Worm (Caenorhabditis elegans) whole organism, L3 larva: ENCODE measurements around the gene Y82E9BR.6.

Experiments
- R02D3.7 ChIP-seq: fragments of 150-350 bp; optimal IDR thresholded peaks from 2 replicates; lab custom pipeline; 2014; ENCODE audit warnings: missing biosample characterization, missing genetic modification characterization
- ama-1 ChIP-seq: fragments of 150-350 bp; optimal IDR thresholded peaks from 2 replicates; lab custom pipeline; 2018
- ceh-16 ChIP-seq: sonication (generic microtip); optimal IDR thresholded peaks from 2 replicates; lab custom pipeline; 2017; ENCODE audit warnings: missing biosample characterization, missing genetic modification characterization
- ceh-28 ChIP-seq: fragments of 150-350 bp; optimal IDR thresholded peaks from 2 replicates; lab custom pipeline; 2014; ENCODE audit warnings: missing biosample characterization, missing genetic modification reagents, missing genetic modification characterization
- ceh-82 ChIP-seq: fragments of 150-350 bp; optimal IDR thresholded peaks from 2 replicates; lab custom pipeline; 2014; ENCODE audit warnings: missing biosample characterization, missing genetic modification characterization
- ceh-9 ChIP-seq: sonication (generic microtip); optimal IDR thresholded peaks from 2 replicates; lab custom pipeline; 2018; ENCODE audit warnings: missing biosample characterization, missing genetic modification characterization
- daf-12 ChIP-seq: fragments of 150-350 bp; optimal IDR thresholded peaks from 2 replicates; lab custom pipeline; 2014; ENCODE audit warnings: missing biosample characterization, missing genetic modification reagents, missing genetic modification characterization
- elt-1 ChIP-seq: fragments of 150-350 bp; optimal IDR thresholded peaks from 2 replicates; lab custom pipeline; 2014; ENCODE audit warnings: missing biosample characterization, missing genetic modification characterization
- elt-2 ChIP-seq: sonication (generic microtip); optimal IDR thresholded peaks from 2 replicates; lab custom pipeline; 2016; ENCODE audit warnings: missing genetic modification reagents, mild to moderate bottlenecking, missing genetic modification characterization, missing compliant biosample characterization
- elt-3 ChIP-seq, 3 experiments: fragments of 150-350 bp in 1 of 3; sonication (generic microtip) in 2 of 3; optimal IDR thresholded peaks; 2 replicates in 2 of 3; 4 replicates in 1 of 3; lab custom pipeline; 2014 to 2017; ENCODE audit warnings: missing biosample characterization in 3 of 3, missing genetic modification characterization in 3 of 3
- eor-1 ChIP-seq, 2 experiments: fragments of 150-350 bp; optimal IDR thresholded peaks; 2 replicates each; lab custom pipeline; 2014 to 2018; ENCODE audit warnings: missing biosample characterization in 2 of 2, missing genetic modification characterization in 2 of 2
- fkh-10 ChIP-seq: sonication (generic microtip); optimal IDR thresholded peaks from 2 replicates; lab custom pipeline; 2017; ENCODE audit warnings: missing biosample characterization, missing genetic modification reagents, missing genetic modification characterization
- hmg-11 ChIP-seq: sonication (generic microtip); optimal IDR thresholded peaks from 2 replicates; lab custom pipeline; 2016; ENCODE audit warnings: missing genetic modification characterization, missing compliant biosample characterization
- jun-1 ChIP-seq: fragments of 150-350 bp; optimal IDR thresholded peaks from 2 replicates; lab custom pipeline; 2014; ENCODE audit warnings: missing biosample characterization, missing genetic modification reagents, missing genetic modification characterization
- lin-39 ChIP-seq: fragments of 150-350 bp; optimal IDR thresholded peaks from 2 replicates; lab custom pipeline; 2018; ENCODE audit warnings: missing biosample characterization, missing genetic modification reagents, missing genetic modification characterization
- lsy-12 ChIP-seq: sonication (generic microtip); optimal IDR thresholded peaks from 2 replicates; lab custom pipeline; 2016; ENCODE audit warnings: mild to moderate bottlenecking, missing genetic modification characterization, missing compliant biosample characterization
- mdl-1 ChIP-seq: fragments of 150-350 bp; optimal IDR thresholded peaks from 2 replicates; lab custom pipeline; 2014; ENCODE audit warnings: missing biosample characterization, missing genetic modification characterization
- mml-1 ChIP-seq: fragments of 150-350 bp; sonication (generic microtip); optimal IDR thresholded peaks from 3 replicates; lab custom pipeline; 2014; ENCODE audit warnings: missing biosample characterization, missing genetic modification characterization
- nfya-1 ChIP-seq: sonication (generic microtip); optimal IDR thresholded peaks from 2 replicates; lab custom pipeline; 2017; ENCODE audit warnings: missing genetic modification characterization, mild to moderate bottlenecking, missing compliant biosample characterization, antibody characterized with exemption, moderate library complexity; ENCODE audit not compliant: insufficient read depth
- nhr-12 ChIP-seq: fragments of 150-350 bp; optimal IDR thresholded peaks from 2 replicates; lab custom pipeline; 2014; ENCODE audit warnings: missing biosample characterization, missing genetic modification characterization
- nhr-237 ChIP-seq: fragments of 150-350 bp; optimal IDR thresholded peaks from 2 replicates; lab custom pipeline; 2014; ENCODE audit warnings: missing biosample characterization, missing genetic modification characterization
- nhr-25 ChIP-seq: sonication (generic microtip); optimal IDR thresholded peaks from 2 replicates; lab custom pipeline; 2017; ENCODE audit warnings: missing biosample characterization, missing genetic modification characterization
- nhr-67 ChIP-seq: fragments of 150-350 bp; optimal IDR thresholded peaks from 2 replicates; lab custom pipeline; 2014; ENCODE audit warnings: missing biosample characterization, missing genetic modification characterization
- nhr-76 ChIP-seq: fragments of 150-350 bp; sonication (generic microtip); optimal IDR thresholded peaks from 5 replicates; lab custom pipeline; 2014; ENCODE audit warnings: missing biosample characterization, missing genetic modification characterization
- nhr-77 ChIP-seq: fragments of 150-350 bp; optimal IDR thresholded peaks from 2 replicates; lab custom pipeline; 2014; ENCODE audit warnings: missing biosample characterization, missing genetic modification characterization
- pha-4 ChIP-seq: fragments of 150-350 bp; optimal IDR thresholded peaks from 2 replicates; lab custom pipeline; 2014; ENCODE audit warnings: missing biosample characterization, missing genetic modification reagents, missing genetic modification characterization
- pqm-1 ChIP-seq: fragments of 150-350 bp; optimal IDR thresholded peaks from 2 replicates; lab custom pipeline; 2017; ENCODE audit warnings: missing biosample characterization, missing genetic modification characterization, inconsistent platforms
- skn-1 ChIP-seq: fragments of 150-350 bp; optimal IDR thresholded peaks from 2 replicates; lab custom pipeline; 2014; ENCODE audit warnings: missing biosample characterization, missing genetic modification characterization
- tbx-2 ChIP-seq: sonication (generic microtip); optimal IDR thresholded peaks from 2 replicates; lab custom pipeline; 2016; ENCODE audit warnings: mild to moderate bottlenecking, missing genetic modification characterization, missing compliant biosample characterization
- unc-39 ChIP-seq: sonication (generic microtip); optimal IDR thresholded peaks from 4 replicates; lab custom pipeline; 2017; ENCODE audit warnings: missing biosample characterization, missing genetic modification characterization
- unc-62 ChIP-seq: fragments of 150-350 bp; sonication (generic microtip); optimal IDR thresholded peaks from 4 replicates; lab custom pipeline; 2014; ENCODE audit warnings: missing biosample characterization, missing genetic modification reagents, missing genetic modification characterization
- zag-1 ChIP-seq: fragments of 150-350 bp; optimal IDR thresholded peaks from 2 replicates; lab custom pipeline; 2014; ENCODE audit warnings: missing biosample characterization, missing genetic modification characterization
- ztf-4 ChIP-seq: fragments of 150-350 bp; optimal IDR thresholded peaks from 2 replicates; lab custom pipeline; 2014; ENCODE audit warnings: missing biosample characterization, missing genetic modification characterization

Gene Y82E9BR.6

ce11 chrIII:1398183-1398582, 17.2 kb downstream of the Y82E9BR.6 start:
- TF ChIP-seq elt-2 (tag; lab: Kevin White, UChicago) (peak; percentile 83), pha-4 (tag; lab: Kevin White, UChicago) (peak; percentile 8), pqm-1 (tag; lab: Kevin White, UChicago) (peak; percentile 84), eor-1 (tag; optimal IDR thresholded peaks at IDR 0.05; lab: Kevin White, UChicago) (no peak)

ce11 chrIII:1399670-1400069, 18.6 kb downstream of the Y82E9BR.6 start, which contains the start of gene pals-16:
Gene pals-16 (plus strand): TSS chrIII:1399970.
- TF ChIP-seq ztf-4 (tag; lab: Kevin White, UChicago), result no peak
- TF ChIP-seq skn-1 (tag; lab: Kevin White, UChicago), result no peak
- TF ChIP-seq elt-1 (tag; lab: Kevin White, UChicago), result no peak
- no peak for TF ChIP-seq hmg-11 (tag; lab: Kevin White, UChicago)
- TF ChIP-seq pha-4 (tag; lab: Kevin White, UChicago), result no peak
- no peak for TF ChIP-seq zag-1 (tag; lab: Kevin White, UChicago)
- no peak for TF ChIP-seq lsy-12
- no peak for TF ChIP-seq ceh-28 (tag; lab: Kevin White, UChicago)
- no peak for TF ChIP-seq nhr-77 (tag; lab: Kevin White, UChicago)
- TF ChIP-seq ceh-9 (tag; lab: Kevin White, UChicago), result no peak

- TF ChIP-seq ama-1 (lab: Kevin White, UChicago), result no peak
- TF ChIP-seq elt-2 (tag; lab: Kevin White, UChicago), result peak; percentile 82
- TF ChIP-seq pqm-1 (tag; lab: Kevin White, UChicago), result peak; percentile 67
- peak; percentile 30 for TF ChIP-seq pha-4 (tag; lab: Kevin White, UChicago)
These were observed 20.5 kb downstream of the Y82E9BR.6 start, which contains the start of gene pals-19 for ce11 chrIII:1401497-1401990. Gene pals-19 (plus strand): TSS chrIII:1401940.

- TF ChIP-seq ceh-28 (tag; lab: Kevin White, UChicago) (no peak), nhr-25 (no peak), nhr-67 (tag; lab: Kevin White, UChicago) (no peak), jun-1 (tag; lab: Kevin White, UChicago) (no peak), elt-3 (tag; optimal IDR thresholded peaks at IDR 0.05; lab: Kevin White, UChicago) (no peak), fkh-10 (GFP tag; lab: Kevin White, UChicago) (no peak), mdl-1 (no peak), unc-39 (tag; lab: Kevin White, UChicago) (no peak)
These were observed 22.1 kb downstream of the Y82E9BR.6 start, which contains the start of gene pals-18 for ce11 chrIII:1403108-1403507. Gene pals-18 (plus strand): TSS chrIII:1403408.

ce11 chrIII:1409139-1409538, 28.1 kb downstream of the Y82E9BR.6 start, which contains the start of gene Y82E9BR.22:
Gene Y82E9BR.22 (minus strand): TSS chrIII:1409239.
- TF ChIP-seq nhr-12 (tag; lab: Kevin White, UChicago), result no peak
- TF ChIP-seq lsy-12, result no peak
- no peak for TF ChIP-seq eor-1 (tag; optimal IDR thresholded peaks at IDR 0.05; lab: Kevin White, UChicago)
- TF ChIP-seq lin-39, result no peak
- no peak for TF ChIP-seq skn-1 (tag; lab: Kevin White, UChicago)

ce11 chrIII:1413125-1413837, 32.3 kb downstream of the Y82E9BR.6 start:
- TF ChIP-seq nhr-77 (tag; lab: Kevin White, UChicago) (no peak), daf-12 (tag; lab: Kevin White, UChicago) (no peak), nfya-1 (tag; lab: Kevin White, UChicago) (no peak), lin-39 (no peak), ama-1 (lab: Kevin White, UChicago) (no peak), zag-1 (tag; lab: Kevin White, UChicago) (no peak), pha-4 (tag; lab: Kevin White, UChicago) (no peak), unc-62 (no peak), R02D3.7 (tag; lab: Kevin White, UChicago) (no peak), hmg-11 (tag; lab: Kevin White, UChicago) (no peak), ceh-82 (tag; lab: Kevin White, UChicago) (no peak), skn-1 (tag; lab: Kevin White, UChicago) (no peak), nhr-237 (tag; lab: Kevin White, UChicago) (no peak), mml-1 (no peak), ceh-16 (tag; lab: Kevin White, UChicago) (no peak), unc-39 (tag; lab: Kevin White, UChicago) (no peak), lsy-12 (no peak), nhr-76 (tag; lab: Kevin White, UChicago) (no peak), tbx-2 (no peak)
